Fruit fly (Drosophila melanogaster): ENCODE measurements around the gene Cpr65Ec.

Gene Cpr65Ec

dm6 chr3L:7105693-7106092, 12.7 kb downstream of the Cpr65Ec start (continued):
- TF ChIP-seq lilli (GFP tag; optimal IDR thresholded peaks at IDR 0.05) (no peak), CG7963 (GFP tag; IDR thresholded peaks at IDR 0.05; ENCODE audit: partially characterized antibody) (no peak), abd-A (tag; optimal IDR thresholded peaks at IDR 0.05) (no peak), Xrp1 (GFP tag; IDR thresholded peaks at IDR 0.05) (0 out of 2 replicates have a peak, but pooled peaks have one; percentile 13), sna (GFP tag; IDR thresholded peaks at IDR 0.05; ENCODE audit: partially characterized antibody) (no peak), cad (GFP tag; optimal IDR thresholded peaks at IDR 0.05) (no peak), ci (GFP tag; IDR thresholded peaks at IDR 0.05) (no peak), phol (tag; optimal IDR thresholded peaks at IDR 0.05) (peak; percentile 26), CG10274 (GFP tag; optimal IDR thresholded peaks at IDR 0.05) (no peak), salm (tag; optimal IDR thresholded peaks at IDR 0.05) (no peak), dmrt99B (tag; optimal IDR thresholded peaks at IDR 0.05) (peak; percentile 50), kay (GFP tag; optimal IDR thresholded peaks at IDR 0.05) (no peak), CG2678 (tag; optimal IDR thresholded peaks at IDR 0.05) (peak; percentile 47), Nf-YA (GFP tag; IDR thresholded peaks at IDR 0.05) (no peak), CG1792 (GFP tag; optimal IDR thresholded peaks at IDR 0.05) (no peak), wek (GFP tag; optimal IDR thresholded peaks at IDR 0.05) (no peak), sisA (GFP tag; IDR thresholded peaks at IDR 0.05) (0 out of 2 replicates have a peak, but pooled peaks have one; percentile 8), CG8944 (GFP tag; optimal IDR thresholded peaks at IDR 0.05) (no peak), CG12769 (tag; optimal IDR thresholded peaks at IDR 0.05) (no peak), grau (tag; optimal IDR thresholded peaks at IDR 0.05) (peak; percentile 17), CHES-1-like (GFP tag; optimal IDR thresholded peaks at IDR 0.05) (no peak), nerfin-2 (GFP tag; IDR thresholded peaks at IDR 0.05; ENCODE audit: partially characterized antibody) (no peak), Blimp-1 (GFP tag; optimal IDR thresholded peaks at IDR 0.05) (peak; percentile 42), Fer3 (tag; optimal IDR thresholded peaks at IDR 0.05) (no peak), CG16815 (GFP tag; optimal IDR thresholded peaks at IDR 0.05) (no peak), vfl (GFP tag; optimal IDR thresholded peaks at IDR 0.05) (no peak), CG6791 (GFP tag; IDR thresholded peaks at IDR 0.05; ENCODE audit: partially characterized antibody) (no peak), gem (tag; optimal IDR thresholded peaks at IDR 0.05) (peak; percentile 45), knrl (GFP tag; IDR thresholded peaks at IDR 0.05; ENCODE audit: partially characterized antibody) (no peak), dati (GFP tag; IDR thresholded peaks at IDR 0.05) (no peak), Bgb (GFP tag; IDR thresholded peaks at IDR 0.05; ENCODE audit: partially characterized antibody) (no peak), zf30C (GFP tag; optimal IDR thresholded peaks at IDR 0.05) (no peak), hkb (optimal IDR thresholded peaks at IDR 0.05) (no peak), hkb (GFP tag; IDR thresholded peaks at IDR 0.05) (peak; percentile 31; the same call in 1 of the 2 replicates), tin (GFP tag; optimal IDR thresholded peaks at IDR 0.05) (no peak), so (GFP tag; IDR thresholded peaks at IDR 0.05) (no peak), Adf1 (GFP tag; IDR thresholded peaks at IDR 0.05) (no peak), D19B (GFP tag; optimal IDR thresholded peaks at IDR 0.05) (no peak), CoRest (tag; optimal IDR thresholded peaks at IDR 0.05) (no peak), CG6654 (GFP tag; optimal IDR thresholded peaks at IDR 0.05) (no peak), H2.0 (GFP tag; IDR thresholded peaks at IDR 0.05) (no peak), wdn (GFP tag; IDR thresholded peaks at IDR 0.05) (no peak), HLH4C (GFP tag; IDR thresholded peaks at IDR 0.05; ENCODE audit: partially characterized antibody) (no peak), CG42726 (GFP tag; IDR thresholded peaks at IDR 0.05; ENCODE audit: partially characterized antibody) (no peak), Neu2 (GFP tag; optimal IDR thresholded peaks at IDR 0.05; ENCODE audit: borderline replicate concordance) (no peak), dmrt11E (tag; optimal IDR thresholded peaks at IDR 0.05) (no peak), insv (GFP tag; optimal IDR thresholded peaks at IDR 0.05) (no peak), ewg (GFP tag; optimal IDR thresholded peaks at IDR 0.05) (no peak), CG12104 (GFP tag; optimal IDR thresholded peaks at IDR 0.05) (no peak), Dbx (GFP tag; IDR thresholded peaks at IDR 0.05) (no peak), pum (GFP tag; optimal IDR thresholded peaks at IDR 0.05) (no peak)

All from whole organism, embryonic.